Worm (Caenorhabditis elegans): ENCODE measurements around the gene F35H8.12.

Gene F35H8.12

DNA sequence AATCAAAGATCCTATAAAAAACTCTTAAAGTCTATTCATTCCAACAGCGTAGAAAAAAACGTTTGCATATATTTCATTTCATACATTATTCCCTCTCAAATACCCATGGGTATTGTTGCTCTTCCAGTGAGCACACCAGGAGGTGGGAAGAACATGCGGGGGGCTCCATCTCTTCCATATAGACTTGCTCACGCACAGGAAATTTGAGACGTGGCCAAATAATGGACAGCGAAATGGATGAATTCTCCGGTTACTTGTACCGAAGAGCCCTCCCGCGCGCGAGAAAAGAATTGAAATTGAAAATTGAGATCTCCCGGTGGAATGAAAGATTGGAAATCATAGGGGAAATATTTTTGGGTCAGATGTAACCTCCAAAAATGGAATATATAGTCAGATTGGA is 26.0 kb downstream of the F35H8.12 start:
- TF ChIP-seq flt-1 (GFP tag; IDR thresholded peaks at IDR 0.05) (no peak), ref-1 (GFP tag; conservative IDR thresholded peaks at IDR 0.05) (no peak), T22C8.4 (GFP tag; IDR thresholded peaks at IDR 0.05) (no peak), ztf-23 (GFP tag; IDR thresholded peaks at IDR 0.05) (no peak), klf-2 (GFP tag; conservative IDR thresholded peaks at IDR 0.05) (no peak), med-1 (GFP tag; optimal IDR thresholded peaks at IDR 0.05; ENCODE audit: insufficient read depth) (no peak), tab-1 (GFP tag; IDR thresholded peaks at IDR 0.05) (no peak), cog-1 (tag; optimal IDR thresholded peaks at IDR 0.05) (no peak), ztf-29 (GFP tag; IDR thresholded peaks at IDR 0.05) (no peak)

DNA sequence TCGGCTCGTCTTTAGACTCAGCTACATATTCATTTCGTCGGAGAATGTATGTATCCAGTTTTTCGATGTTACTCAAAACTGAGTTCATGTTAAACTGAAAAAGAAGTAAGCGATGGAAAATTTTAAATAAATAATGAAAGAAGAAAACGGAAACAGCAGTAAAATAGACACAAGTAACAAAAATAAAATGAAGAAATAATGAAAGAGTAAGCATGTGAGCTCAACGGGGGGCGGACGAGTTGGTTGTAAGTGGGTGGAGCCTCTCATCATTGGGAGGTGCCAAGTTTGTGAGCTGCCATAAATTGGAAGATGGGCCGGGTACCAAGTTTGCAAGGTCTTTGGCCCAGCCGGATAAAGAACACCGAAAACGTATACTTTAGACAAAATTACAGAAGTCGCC is 31.8 kb downstream of the F35H8.12 start, which contains the start of gene wee-1.1:
TSS of gene wee-1.1 (minus strand) at position 101 of the 400 bp plus-strand sequence.
- TF ChIP-seq ref-1 (GFP tag; conservative IDR thresholded peaks at IDR 0.05): no peak
- TF ChIP-seq klf-2 (GFP tag; conservative IDR thresholded peaks at IDR 0.05): no peak
- no peak for TF ChIP-seq cog-1 (tag; optimal IDR thresholded peaks at IDR 0.05)
- TF ChIP-seq ztf-29 (GFP tag; IDR thresholded peaks at IDR 0.05): no peak
- no peak for TF ChIP-seq ztf-23 (GFP tag; IDR thresholded peaks at IDR 0.05)
- no peak for TF ChIP-seq T22C8.4 (GFP tag; IDR thresholded peaks at IDR 0.05)
- no peak for TF ChIP-seq tab-1 (GFP tag; IDR thresholded peaks at IDR 0.05)
- TF ChIP-seq flt-1 (GFP tag; IDR thresholded peaks at IDR 0.05): no peak
- no peak for TF ChIP-seq med-1 (GFP tag; optimal IDR thresholded peaks at IDR 0.05; ENCODE audit: insufficient read depth)

DNA sequence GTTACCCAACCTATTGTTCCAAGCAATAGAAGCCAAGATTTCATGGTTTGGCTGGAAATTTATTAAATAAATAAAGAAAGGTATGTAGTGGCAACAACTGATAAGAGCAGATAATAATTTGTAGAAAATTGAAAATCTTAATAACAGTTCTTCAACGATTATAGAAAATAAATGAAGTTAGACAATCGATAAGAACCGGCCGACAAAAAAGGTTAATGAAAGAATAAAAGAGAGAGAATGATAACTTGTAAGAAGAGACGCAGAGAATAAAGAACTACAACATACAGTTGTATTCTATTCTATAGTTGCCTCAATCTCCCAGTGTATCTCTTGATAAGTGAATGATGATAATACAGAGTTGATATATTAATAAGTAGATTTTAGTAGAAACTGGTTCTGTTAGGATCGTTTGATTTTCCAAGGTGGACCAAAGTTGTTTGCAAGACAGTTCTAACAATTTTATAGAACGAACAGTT is 35.1 kb downstream of the F35H8.12 start, which contains the start of gene ugt-58:
TSS of gene ugt-58 (minus strand) at position 51 of the 476 bp plus-strand sequence.
- no peak for TF ChIP-seq cog-1 (tag; optimal IDR thresholded peaks at IDR 0.05)
- no peak for TF ChIP-seq ztf-23 (GFP tag; IDR thresholded peaks at IDR 0.05)
- no peak for TF ChIP-seq med-1 (GFP tag; optimal IDR thresholded peaks at IDR 0.05; ENCODE audit: insufficient read depth)
- no peak for TF ChIP-seq ref-1 (GFP tag; conservative IDR thresholded peaks at IDR 0.05)
- TF ChIP-seq klf-2 (GFP tag; conservative IDR thresholded peaks at IDR 0.05): no peak
- TF ChIP-seq ztf-29 (GFP tag; IDR thresholded peaks at IDR 0.05): no peak
- no peak for TF ChIP-seq T22C8.4 (GFP tag; IDR thresholded peaks at IDR 0.05)

DNA sequence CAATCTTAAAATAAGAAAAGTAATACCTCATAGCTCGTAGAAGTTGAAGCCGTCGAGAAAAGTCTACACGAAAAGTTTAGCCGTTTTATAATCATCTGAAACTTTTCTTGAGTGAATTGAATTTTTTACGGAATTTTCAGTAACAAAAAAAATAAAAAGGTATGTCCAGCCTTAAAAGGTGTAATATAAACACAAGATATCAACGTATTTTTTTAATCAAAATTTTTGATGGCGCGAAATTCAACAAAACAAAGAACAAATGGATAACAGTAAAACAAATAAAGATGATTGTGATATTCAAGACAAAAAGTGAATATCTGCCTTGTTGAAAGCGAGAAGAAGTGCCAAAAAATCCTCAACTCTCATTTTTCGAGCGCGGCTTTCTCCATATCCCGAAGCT is 38.0 kb downstream of the F35H8.12 start, which contains the start of gene eral-1:
TSS of gene eral-1 (minus strand) at position 101 of the 400 bp plus-strand sequence.
- TF ChIP-seq klf-2 (GFP tag; conservative IDR thresholded peaks at IDR 0.05): no peak
- TF ChIP-seq tab-1 (GFP tag; IDR thresholded peaks at IDR 0.05): no peak
- TF ChIP-seq ref-1 (GFP tag; conservative IDR thresholded peaks at IDR 0.05): no peak
- TF ChIP-seq cog-1 (tag; optimal IDR thresholded peaks at IDR 0.05): no peak
- no peak for TF ChIP-seq flt-1 (GFP tag; IDR thresholded peaks at IDR 0.05)
- TF ChIP-seq ztf-23 (GFP tag; IDR thresholded peaks at IDR 0.05): no peak
- TF ChIP-seq T22C8.4 (GFP tag; IDR thresholded peaks at IDR 0.05): no peak
- TF ChIP-seq med-1 (GFP tag; optimal IDR thresholded peaks at IDR 0.05; ENCODE audit: insufficient read depth): no peak
- no peak for TF ChIP-seq ztf-29 (GFP tag; IDR thresholded peaks at IDR 0.05)

DNA sequence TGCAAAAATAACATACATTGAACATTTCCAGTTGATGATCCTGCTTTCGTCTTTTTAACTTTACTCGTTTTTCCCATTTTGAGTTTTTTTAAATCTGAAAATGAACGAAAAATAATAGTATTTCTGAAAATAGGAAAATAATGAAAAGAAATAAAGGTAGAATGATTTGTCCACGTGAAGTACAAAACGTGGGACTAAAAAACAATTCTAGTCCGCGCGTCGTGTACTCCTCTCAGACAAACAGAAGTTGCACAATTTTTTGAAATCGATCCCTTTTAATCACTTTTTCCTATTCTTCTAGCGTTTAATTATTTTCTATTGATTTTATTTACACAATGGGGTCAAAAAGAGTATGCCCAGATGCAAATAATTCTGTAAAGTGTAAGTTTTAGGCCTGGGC is 39.4 kb downstream of the F35H8.12 start, which contains the start of the genes E02H1.1 and tag-124:
TSS of gene E02H1.1 (minus strand) at position 94 of the 400 bp plus-strand sequence.
TSS of gene tag-124 (plus strand) at position 222 of the 400 bp plus-strand sequence.
- no peak for TF ChIP-seq ref-1 (GFP tag; conservative IDR thresholded peaks at IDR 0.05)
- peak; percentile 52; the same call in 1 of the 2 replicates for TF ChIP-seq ztf-23 (GFP tag; IDR thresholded peaks at IDR 0.05)
- TF ChIP-seq med-1 (GFP tag; optimal IDR thresholded peaks at IDR 0.05; ENCODE audit: insufficient read depth): no peak
- TF ChIP-seq tab-1 (GFP tag; IDR thresholded peaks at IDR 0.05): no peak
- TF ChIP-seq flt-1 (GFP tag; IDR thresholded peaks at IDR 0.05): peak; percentile 62
- no peak for TF ChIP-seq T22C8.4 (GFP tag; IDR thresholded peaks at IDR 0.05)
- TF ChIP-seq cog-1 (tag; optimal IDR thresholded peaks at IDR 0.05): peak; percentile 7
- no peak for TF ChIP-seq ztf-29 (GFP tag; IDR thresholded peaks at IDR 0.05)
- TF ChIP-seq klf-2 (GFP tag; conservative IDR thresholded peaks at IDR 0.05): no peak

DNA sequence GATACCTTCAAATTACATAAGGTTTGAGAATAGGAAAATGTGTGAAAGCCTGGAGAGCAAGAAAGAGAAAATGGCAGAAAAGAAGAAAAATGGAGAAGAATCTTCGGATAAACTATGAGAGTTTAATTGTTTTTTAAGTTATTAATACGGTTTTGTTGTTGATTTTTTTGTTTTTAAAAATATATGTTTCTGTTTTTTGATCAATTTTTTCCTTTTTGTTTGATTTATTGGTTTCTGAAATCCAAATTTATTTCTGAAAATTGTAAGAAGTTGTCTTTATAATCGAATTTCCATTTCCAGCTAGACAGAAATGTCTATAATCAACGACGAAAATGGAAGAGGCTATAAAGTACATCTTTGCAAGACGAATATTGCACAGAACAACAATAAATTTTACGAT is 41.1 kb downstream of the F35H8.12 start, which contains the start of gene parp-2:
TSS of gene parp-2 (plus strand) at position 301 of the 400 bp plus-strand sequence.
- TF ChIP-seq tab-1 (GFP tag; IDR thresholded peaks at IDR 0.05) (no peak), ztf-23 (GFP tag; IDR thresholded peaks at IDR 0.05) (no peak), ref-1 (GFP tag; conservative IDR thresholded peaks at IDR 0.05) (no peak), med-1 (GFP tag; optimal IDR thresholded peaks at IDR 0.05; ENCODE audit: insufficient read depth) (no peak), klf-2 (GFP tag; conservative IDR thresholded peaks at IDR 0.05) (no peak), cog-1 (tag; optimal IDR thresholded peaks at IDR 0.05) (no peak)

DNA sequence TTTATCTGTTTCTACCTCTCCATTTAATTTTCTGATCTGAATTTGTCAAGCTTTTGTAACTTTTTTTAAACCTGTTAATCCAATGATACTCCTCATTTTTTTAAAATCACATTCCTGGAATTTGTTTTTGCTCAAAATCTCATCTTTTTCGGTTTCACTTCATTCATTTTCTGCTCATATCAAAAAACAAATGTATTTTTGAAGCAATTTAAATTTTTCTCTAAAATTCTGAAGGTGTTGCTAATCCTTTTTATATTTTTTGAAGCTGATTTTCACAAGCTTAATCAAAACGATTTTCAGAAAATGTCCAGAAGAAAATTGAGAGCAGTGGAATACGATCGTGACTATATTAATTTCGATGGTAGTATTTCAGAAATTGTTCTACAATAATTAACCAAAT is 43.3 kb downstream of the F35H8.12 start, which contains the start of gene E02H1.5:
TSS of gene E02H1.5 (plus strand) at position 301 of the 400 bp plus-strand sequence.
- no peak for TF ChIP-seq cog-1 (tag; optimal IDR thresholded peaks at IDR 0.05)
- TF ChIP-seq ztf-29 (GFP tag; IDR thresholded peaks at IDR 0.05): no peak
- TF ChIP-seq flt-1 (GFP tag; IDR thresholded peaks at IDR 0.05): no peak
- no peak for TF ChIP-seq ref-1 (GFP tag; conservative IDR thresholded peaks at IDR 0.05)
- TF ChIP-seq med-1 (GFP tag; optimal IDR thresholded peaks at IDR 0.05; ENCODE audit: insufficient read depth): no peak
- no peak for TF ChIP-seq tab-1 (GFP tag; IDR thresholded peaks at IDR 0.05)
- no peak for TF ChIP-seq T22C8.4 (GFP tag; IDR thresholded peaks at IDR 0.05)
- TF ChIP-seq klf-2 (GFP tag; conservative IDR thresholded peaks at IDR 0.05): no peak
- TF ChIP-seq ztf-23 (GFP tag; IDR thresholded peaks at IDR 0.05): no peak

DNA sequence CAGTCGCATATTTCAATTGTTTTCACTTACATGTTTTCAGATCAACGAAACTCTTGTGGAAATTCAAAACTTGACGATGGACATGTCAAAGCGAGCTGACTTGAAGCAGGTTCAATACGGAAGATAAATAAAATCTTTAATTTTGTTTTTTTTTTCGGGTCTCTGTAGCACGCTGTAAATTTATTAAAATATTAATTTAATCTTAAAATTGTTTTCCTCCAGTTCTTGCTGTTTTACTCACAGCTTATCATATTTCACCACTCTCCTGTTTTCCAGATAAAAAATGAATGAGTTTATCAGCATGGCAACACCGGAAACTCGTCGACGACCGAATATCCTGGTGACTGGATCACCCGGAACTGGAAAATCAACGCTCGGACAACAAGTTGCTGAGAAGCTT is 44.8 kb downstream of the F35H8.12 start, which contains the start of gene E02H1.6:
TSS of gene E02H1.6 (plus strand) at position 301 of the 400 bp plus-strand sequence.
- TF ChIP-seq ztf-23 (GFP tag; IDR thresholded peaks at IDR 0.05): no peak
- TF ChIP-seq ztf-29 (GFP tag; IDR thresholded peaks at IDR 0.05): no peak
- TF ChIP-seq cog-1 (tag; optimal IDR thresholded peaks at IDR 0.05): no peak
- TF ChIP-seq med-1 (GFP tag; optimal IDR thresholded peaks at IDR 0.05; ENCODE audit: insufficient read depth): no peak
- TF ChIP-seq T22C8.4 (GFP tag; IDR thresholded peaks at IDR 0.05): no peak
- TF ChIP-seq ref-1 (GFP tag; conservative IDR thresholded peaks at IDR 0.05): no peak
- no peak for TF ChIP-seq tab-1 (GFP tag; IDR thresholded peaks at IDR 0.05)
- no peak for TF ChIP-seq flt-1 (GFP tag; IDR thresholded peaks at IDR 0.05)
- no peak for TF ChIP-seq klf-2 (GFP tag; conservative IDR thresholded peaks at IDR 0.05)

DNA sequence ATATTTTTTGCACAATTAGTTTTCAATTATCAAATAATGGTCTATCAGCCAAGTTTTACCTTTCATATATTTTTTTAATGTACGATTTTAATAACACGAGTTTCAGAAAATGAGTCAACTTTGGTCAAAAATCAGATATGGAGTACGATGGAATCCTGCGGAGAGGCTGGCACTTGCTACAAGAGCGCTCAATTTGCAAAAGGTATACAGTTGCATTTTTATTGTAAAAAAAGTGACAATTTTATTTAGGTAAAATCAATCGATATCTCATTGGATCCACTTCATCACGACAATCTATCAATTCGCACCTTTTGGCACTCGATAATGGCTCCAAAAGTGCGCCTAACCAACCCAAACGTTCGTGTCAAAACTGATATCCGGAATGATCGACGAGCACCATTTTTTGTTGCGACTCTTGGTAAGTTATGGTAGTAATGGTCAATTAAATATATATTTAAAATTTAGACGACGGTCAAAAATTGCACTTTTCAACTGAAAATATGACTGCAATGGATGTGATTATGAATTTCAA is 45.9 kb downstream of the F35H8.12 start, which contains the start of gene mrpl-53:
TSS of gene mrpl-53 (plus strand) at position 107 of the 532 bp plus-strand sequence.
- no peak for TF ChIP-seq T22C8.4 (GFP tag; IDR thresholded peaks at IDR 0.05)
- TF ChIP-seq tab-1 (GFP tag; IDR thresholded peaks at IDR 0.05): no peak
- TF ChIP-seq flt-1 (GFP tag; IDR thresholded peaks at IDR 0.05): no peak
- no peak for TF ChIP-seq ztf-29 (GFP tag; IDR thresholded peaks at IDR 0.05)
- TF ChIP-seq ref-1 (GFP tag; conservative IDR thresholded peaks at IDR 0.05): no peak
- no peak for TF ChIP-seq med-1 (GFP tag; optimal IDR thresholded peaks at IDR 0.05; ENCODE audit: insufficient read depth)
- no peak for TF ChIP-seq klf-2 (GFP tag; conservative IDR thresholded peaks at IDR 0.05)
- TF ChIP-seq ztf-23 (GFP tag; IDR thresholded peaks at IDR 0.05): no peak
- TF ChIP-seq cog-1 (tag; optimal IDR thresholded peaks at IDR 0.05): no peak
